Fruit fly (Drosophila melanogaster): Measurements from ENCODE around the gene Atg3.

Atg3 gene

dm6 chr3L:18747953-18748756, at the start of gene Atg3, which contains the start of gene Nufip:
TSS of gene Atg3 (plus strand) at chr3L:18748687.
TSS of gene Nufip (minus strand) at chr3L:18748367.
- TF ChIP-seq CTCF (optimal IDR thresholded peaks at IDR 0.05) = no peak
- TF ChIP-seq CG8478 (optimal IDR thresholded peaks at IDR 0.05) = no peak

dm6 chr3L:18723172-18723571, 25.3 kb upstream of the Atg3 start, which contains the start of gene CG12477:
TSS of gene CG12477 (minus strand) at chr3L:18723272.
- TF ChIP-seq CTCF (optimal IDR thresholded peaks at IDR 0.05) = no peak
- no peak for TF ChIP-seq CG8478 (optimal IDR thresholded peaks at IDR 0.05)

- no peak for TF ChIP-seq CTCF (optimal IDR thresholded peaks at IDR 0.05)
- TF ChIP-seq CG8478 (optimal IDR thresholded peaks at IDR 0.05) = no peak
Measured at dm6 chr3L:18742935-18743466, 5.5 kb upstream of the Atg3 start.

dm6 chr3L:18743679-18744078, 4.8 kb upstream of the Atg3 start:
- TF ChIP-seq CG8478 (optimal IDR thresholded peaks at IDR 0.05) (no peak), CTCF (optimal IDR thresholded peaks at IDR 0.05) (peak; percentile 50 to 61)

dm6 chr3L:18744188-18744587, 4.3 kb upstream of the Atg3 start, which contains the start of gene CG6885:
TSS of gene CG6885 (plus strand) at chr3L:18744488.
- TF ChIP-seq CTCF (optimal IDR thresholded peaks at IDR 0.05) (no peak), CG8478 (optimal IDR thresholded peaks at IDR 0.05) (no peak)

dm6 chr3L:18745647-18746046, 2.8 kb upstream of the Atg3 start, which contains the start of gene MED11:
TSS of gene MED11 (plus strand) at chr3L:18745856.
- TF ChIP-seq CG8478 (optimal IDR thresholded peaks at IDR 0.05) (no peak), CTCF (optimal IDR thresholded peaks at IDR 0.05) (no peak)

- TF ChIP-seq CG8478 (optimal IDR thresholded peaks at IDR 0.05) (no peak), CTCF (optimal IDR thresholded peaks at IDR 0.05) (no peak)
Measured at dm6 chr3L:18746169-18746568, 2.3 kb upstream of the Atg3 start.

- TF ChIP-seq CG8478 (optimal IDR thresholded peaks at IDR 0.05) = no peak
- no peak for TF ChIP-seq CTCF (optimal IDR thresholded peaks at IDR 0.05)
Measured at dm6 chr3L:18749807-18750206, 1.3 kb downstream of the Atg3 start.

- no peak for TF ChIP-seq CG8478 (optimal IDR thresholded peaks at IDR 0.05)
- TF ChIP-seq CTCF (optimal IDR thresholded peaks at IDR 0.05) = no peak
Measured at dm6 chr3L:18753827-18754226, 5.3 kb downstream of the Atg3 start.

- TF ChIP-seq CG8478 (optimal IDR thresholded peaks at IDR 0.05) (no peak), CTCF (optimal IDR thresholded peaks at IDR 0.05) (no peak)
Measured at dm6 chr3L:18756293-18756887, 7.9 kb downstream of the Atg3 start.

- TF ChIP-seq CTCF (optimal IDR thresholded peaks at IDR 0.05) (no peak), CG8478 (optimal IDR thresholded peaks at IDR 0.05) (no peak)
Measured at dm6 chr3L:18757079-18757815, 8.8 kb downstream of the Atg3 start.

DNA sequence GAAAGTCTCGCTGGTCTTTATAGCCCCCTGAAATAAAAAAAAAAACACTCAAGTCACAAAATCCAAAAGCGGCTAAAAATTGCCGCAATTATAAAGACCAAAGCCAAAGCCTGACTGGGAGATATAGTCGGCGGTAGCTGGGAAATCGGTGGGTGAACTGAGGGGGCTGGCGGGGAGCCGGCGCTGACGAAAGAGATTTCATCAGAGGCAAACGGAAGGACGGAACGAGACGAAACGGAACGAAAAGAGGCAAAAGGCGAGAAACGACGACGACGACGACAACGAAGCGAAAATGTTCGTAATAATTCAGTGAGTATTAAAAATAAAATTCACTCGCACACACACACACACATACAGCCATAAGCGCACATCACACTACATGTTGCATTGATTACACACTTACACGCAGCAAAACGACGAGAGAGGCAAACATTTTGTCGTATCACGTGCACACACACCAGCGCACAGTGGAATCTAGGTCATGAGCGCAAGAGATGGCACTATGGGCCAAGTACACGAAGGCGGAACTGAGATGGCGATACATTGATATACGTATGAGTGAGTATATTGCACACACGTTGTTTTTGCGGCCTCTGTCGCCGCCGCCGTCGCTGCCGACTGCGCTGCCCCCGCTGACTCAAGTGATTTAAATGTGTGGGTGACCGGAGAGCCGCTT, 10.5 kb downstream of the Atg3 start:
- TF ChIP-seq CTCF (optimal IDR thresholded peaks at IDR 0.05) (no peak), CG8478 (optimal IDR thresholded peaks at IDR 0.05) (no peak)

DNA sequence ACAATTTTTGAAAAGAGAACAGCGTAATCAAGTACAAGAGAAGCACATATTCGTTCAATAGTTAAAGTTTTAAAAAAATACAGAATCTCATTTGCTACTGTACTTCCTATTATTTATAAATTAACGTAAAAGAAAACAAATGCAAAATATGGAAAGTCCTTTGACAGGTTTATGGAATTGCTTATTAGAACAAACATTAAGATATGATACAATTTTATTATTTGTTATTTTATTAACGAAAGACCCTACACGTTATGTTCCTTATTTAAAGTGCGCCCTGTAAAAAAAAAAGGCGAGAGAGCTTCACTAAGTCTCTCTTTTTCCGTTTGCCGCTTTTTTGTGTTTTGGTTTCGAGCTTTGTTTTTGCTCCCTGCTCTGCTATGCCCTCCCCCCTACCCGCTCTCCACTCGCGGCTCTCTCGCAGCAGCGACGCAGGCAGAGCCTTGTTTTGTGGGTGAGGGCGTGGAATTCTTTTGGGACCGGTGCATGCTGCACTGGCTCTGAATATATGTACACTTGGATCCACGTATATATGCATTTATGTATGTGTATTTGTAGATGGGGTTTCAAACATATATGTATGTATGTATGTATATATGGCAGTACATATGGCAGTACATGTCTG, 12.0 kb downstream of the Atg3 start:
- TF ChIP-seq CG8478 (optimal IDR thresholded peaks at IDR 0.05) (no peak), CTCF (optimal IDR thresholded peaks at IDR 0.05) (no peak)

DNA sequence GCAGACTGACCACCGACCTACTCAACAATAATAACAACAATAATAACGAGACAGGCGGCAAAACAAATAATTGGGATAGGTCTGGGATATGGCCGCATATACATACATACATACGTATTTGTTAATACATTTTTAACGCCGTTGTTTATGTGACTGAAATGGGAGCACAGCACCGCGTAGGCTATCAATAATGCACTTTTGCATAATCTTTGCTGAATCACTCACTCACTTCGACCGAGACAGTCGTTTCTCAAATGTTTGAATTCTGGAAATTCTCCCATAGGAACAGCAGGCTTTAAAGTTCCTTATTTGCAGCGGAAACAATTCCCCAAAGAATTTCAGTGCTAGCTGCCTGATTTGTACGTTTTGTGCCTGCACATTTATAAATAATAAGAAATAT, 13.2 kb downstream of the Atg3 start:
- no peak for TF ChIP-seq CTCF (optimal IDR thresholded peaks at IDR 0.05)
- TF ChIP-seq CG8478 (optimal IDR thresholded peaks at IDR 0.05) = no peak
